Worm (Caenorhabditis elegans) whole organism, L4 larva: ENCODE measurements around the gene sre-8.
A peak's percentile ranks its signal among the peaks of the same experiment; 100 is the strongest.
"Not testable (repeated sequence)": the region's sequence is repeated elsewhere in the genome, so short reads cannot be mapped to it uniquely, and the experiment has no call there.

ENCODE experiments used
- D1046.2 ChIP-seq: fragments of 200-800 bp; sonication (Bioruptor generic); IDR thresholded peaks from 2 replicates; pipeline ENCODE4 v1.3.6; 2022; ENCODE audit warnings: missing genetic modification characterization, missing compliant biosample characterization
- F26F4.8 ChIP-seq: fragments of 200-800 bp; sonication (Bioruptor generic); conservative IDR thresholded peaks from 2 replicates; pipeline ENCODE4 v1.3.6; 2022; ENCODE audit warnings: missing genetic modification characterization, missing compliant biosample characterization
- F44E2.7 ChIP-seq: fragments of 200-800 bp; sonication (Bioruptor generic); IDR thresholded peaks from 2 replicates; pipeline ENCODE4 v2.1.2; 2022; ENCODE audit warnings: missing genetic modification characterization, missing compliant biosample characterization
- T20F7.1 ChIP-seq: fragments of 200-800 bp; sonication (Bioruptor generic); optimal IDR thresholded peaks from 2 replicates; lab custom pipeline; 2018; ENCODE audit warnings: mild to moderate bottlenecking, missing genetic modification characterization, missing compliant biosample characterization
- T26A8.4 ChIP-seq: fragments of 200-800 bp; sonication (Bioruptor generic); IDR thresholded peaks from 2 replicates; pipeline ENCODE4 v1.3.6; 2022; ENCODE audit warnings: missing genetic modification characterization, missing compliant biosample characterization
- Y105C5A.15 ChIP-seq: fragments of 200-800 bp; sonication (Bioruptor generic); IDR thresholded peaks from 2 replicates; pipeline ENCODE4 v1.3.6; 2022; ENCODE audit warnings: missing genetic modification characterization, missing compliant biosample characterization
- Y48G9A.11 ChIP-seq: fragments of 200-800 bp; sonication (Bioruptor generic); IDR thresholded peaks from 2 replicates; pipeline ENCODE4 v1.3.6; 2022; ENCODE audit warnings: missing genetic modification reagents, missing genetic modification characterization, missing compliant biosample characterization
- aha-1 ChIP-seq: fragments of 150-350 bp; peaks from one replicate; lab custom pipeline; 2014; ENCODE audit warnings: missing biosample characterization, missing genetic modification characterization
- aly-2 ChIP-seq: sonication (generic microtip); optimal IDR thresholded peaks from 2 replicates; lab custom pipeline; 2018; ENCODE audit warnings: missing biosample characterization, missing genetic modification characterization
- arid-1 ChIP-seq: fragments of 200-800 bp; sonication (Bioruptor generic); conservative IDR thresholded peaks from 2 replicates; pipeline ENCODE4 v1.3.6; 2022; ENCODE audit warnings: missing genetic modification reagents, missing genetic modification characterization, missing compliant biosample characterization
- ceh-20 ChIP-seq: fragments of 200-800 bp; sonication (Bioruptor generic); IDR thresholded peaks from 2 replicates; pipeline ENCODE4 v1.3.6; 2022; ENCODE audit warnings: missing genetic modification reagents, missing genetic modification characterization, missing compliant biosample characterization
- ceh-44 ChIP-seq: fragments of 200-800 bp; sonication (Bioruptor generic); IDR thresholded peaks from 2 replicates; pipeline ENCODE4 v1.3.6; 2022; ENCODE audit warnings: missing genetic modification reagents, missing genetic modification characterization, missing compliant biosample characterization
- ctbp-1 ChIP-seq: fragments of 200-800 bp; sonication (Bioruptor generic); IDR thresholded peaks from 2 replicates; pipeline ENCODE4 v1.3.6; 2022; ENCODE audit warnings: missing genetic modification reagents, missing genetic modification characterization, missing compliant biosample characterization
- daf-8 ChIP-seq: fragments of 200-800 bp; sonication (Bioruptor generic); IDR thresholded peaks from 2 replicates; pipeline ENCODE4 v1.3.6; 2022; ENCODE audit warnings: missing genetic modification characterization, missing compliant biosample characterization
- dmd-6 ChIP-seq: fragments of 200-800 bp; sonication (Bioruptor generic); IDR thresholded peaks from 2 replicates; pipeline ENCODE4 v1.3.6; 2022; ENCODE audit warnings: missing genetic modification reagents, missing genetic modification characterization, missing compliant biosample characterization
- dmd-8 ChIP-seq: fragments of 200-800 bp; sonication (Bioruptor generic); IDR thresholded peaks from 2 replicates; pipeline ENCODE4 v1.3.6; 2022; ENCODE audit warnings: missing genetic modification characterization, missing compliant biosample characterization
- egl-43 ChIP-seq: fragments of 200-800 bp; sonication (Bioruptor generic); IDR thresholded peaks from 2 replicates; pipeline ENCODE4 v1.3.6; 2022; ENCODE audit warnings: missing genetic modification reagents, missing genetic modification characterization, missing compliant biosample characterization
- hmg-1.1 ChIP-seq: fragments of 200-800 bp; sonication (Bioruptor generic); IDR thresholded peaks from 2 replicates; pipeline ENCODE4 v1.3.6; 2022; ENCODE audit warnings: missing genetic modification reagents, missing genetic modification characterization, missing compliant biosample characterization
- lim-7 ChIP-seq: fragments of 200-800 bp; sonication (Bioruptor generic); IDR thresholded peaks from 2 replicates; pipeline ENCODE4 v1.3.6; 2022; ENCODE audit warnings: missing genetic modification characterization, missing compliant biosample characterization
- lin-1 ChIP-seq: fragments of 200-800 bp; sonication (Bioruptor generic); IDR thresholded peaks from 2 replicates; pipeline ENCODE4 v1.3.6; 2022; ENCODE audit warnings: missing genetic modification reagents, missing genetic modification characterization, missing compliant biosample characterization
- lin-13 ChIP-seq: fragments of 150-350 bp; optimal IDR thresholded peaks from 2 replicates; lab custom pipeline; 2014; ENCODE audit warnings: missing biosample characterization, missing genetic modification reagents, missing genetic modification characterization
- lin-38 ChIP-seq: fragments of 200-800 bp; sonication (Bioruptor generic); IDR thresholded peaks from 2 replicates; pipeline ENCODE4 v1.3.6; 2022; ENCODE audit warnings: missing genetic modification reagents, missing genetic modification characterization, missing compliant biosample characterization
- madf-5 ChIP-seq, 2 experiments: fragments of 200-800 bp; sonication (Bioruptor generic); IDR thresholded peaks; 2 replicates each; pipeline ENCODE4 v1.3.6; 2022; ENCODE audit warnings: missing compliant biosample characterization in 2 of 2, missing genetic modification characterization in 2 of 2
- madf-9 ChIP-seq: fragments of 200-800 bp; sonication (Bioruptor generic); conservative IDR thresholded peaks from 2 replicates; pipeline ENCODE4 v1.3.6; 2022; ENCODE audit warnings: missing genetic modification reagents, missing genetic modification characterization, missing compliant biosample characterization
- mdt-29 ChIP-seq: fragments of 200-800 bp; sonication (Bioruptor generic); IDR thresholded peaks from 2 replicates; pipeline ENCODE4 v1.3.6; 2022; ENCODE audit warnings: missing genetic modification reagents, missing genetic modification characterization, missing compliant biosample characterization
- mes-2 ChIP-seq: sonication (generic microtip); optimal IDR thresholded peaks from 2 replicates; lab custom pipeline; 2016; ENCODE audit warnings: missing genotype, mild to moderate bottlenecking, missing genetic modification characterization, missing compliant biosample characterization; ENCODE audit not compliant: poor library complexity, severe bottlenecking
- mxl-2 ChIP-seq: fragments of 200-800 bp; sonication (Bioruptor generic); conservative IDR thresholded peaks from 2 replicates; pipeline ENCODE4 v1.3.6; 2022; ENCODE audit warnings: missing genetic modification reagents, missing genetic modification characterization, missing compliant biosample characterization
- nhr-11 ChIP-seq: fragments of 150-350 bp; optimal IDR thresholded peaks from 2 replicates; lab custom pipeline; 2014; ENCODE audit warnings: missing biosample characterization, missing genetic modification characterization
- nhr-111 ChIP-seq: fragments of 200-800 bp; sonication (Bioruptor generic); optimal IDR thresholded peaks from 2 replicates; lab custom pipeline; 2018; ENCODE audit warnings: mild to moderate bottlenecking, missing genetic modification characterization, missing compliant biosample characterization
- nhr-41 ChIP-seq: fragments of 200-800 bp; sonication (Bioruptor generic); IDR thresholded peaks from 2 replicates; pipeline ENCODE4 v1.3.6; 2022; ENCODE audit warnings: missing genetic modification reagents, missing genetic modification characterization, missing compliant biosample characterization
- nhr-42 ChIP-seq: fragments of 200-800 bp; sonication (Bioruptor generic); IDR thresholded peaks from 2 replicates; pipeline ENCODE4 v1.3.6; 2022; ENCODE audit warnings: missing genetic modification characterization, missing compliant biosample characterization
- nhr-48 ChIP-seq: sonication (generic microtip); optimal IDR thresholded peaks from 2 replicates; lab custom pipeline; 2016; ENCODE audit warnings: mild to moderate bottlenecking, missing genetic modification characterization, missing compliant biosample characterization
- pha-4 ChIP-seq, 2 experiments: fragments of 150-350 bp in 1 of 2; fragments of 200-800 bp in 1 of 2; sonication (Bioruptor generic) in 1 of 2; IDR thresholded peaks in 1 of 2; optimal IDR thresholded peaks in 1 of 2; 2 replicates each; pipeline versions ENCODE4 v1.3.6 to Lab custom; 2014 to 2022; ENCODE audit warnings: missing genetic modification characterization in 2 of 2, missing genetic modification reagents in 2 of 2, missing biosample characterization in 1 of 2, missing compliant biosample characterization in 1 of 2
- php-3 ChIP-seq: fragments of 200-800 bp; sonication (Bioruptor generic); IDR thresholded peaks from 2 replicates; pipeline ENCODE4 v1.3.6; 2022; ENCODE audit warnings: missing genetic modification reagents, missing genetic modification characterization, missing compliant biosample characterization
- rbr-2 ChIP-seq: sonication (generic microtip); optimal IDR thresholded peaks from 2 replicates; lab custom pipeline; 2016; ENCODE audit warnings: missing genotype, missing genetic modification characterization, missing compliant biosample characterization
- saeg-2 ChIP-seq: fragments of 200-800 bp; sonication (Bioruptor generic); IDR thresholded peaks from 2 replicates; pipeline ENCODE4 v1.3.6; 2022; ENCODE audit warnings: missing genetic modification reagents, missing genetic modification characterization, missing compliant biosample characterization
- set-16 ChIP-seq: fragments of 200-800 bp; sonication (Bioruptor generic); IDR thresholded peaks from 2 replicates; pipeline ENCODE4 v1.3.6; 2022; ENCODE audit warnings: missing genetic modification reagents, missing genetic modification characterization, missing compliant biosample characterization
- snpc-1.2 ChIP-seq: fragments of 200-800 bp; sonication (Bioruptor generic); IDR thresholded peaks from 2 replicates; pipeline ENCODE4 v1.3.6; 2022; ENCODE audit warnings: missing genetic modification reagents, missing genetic modification characterization, missing compliant biosample characterization
- spr-1 ChIP-seq: sonication (generic microtip); optimal IDR thresholded peaks from 2 replicates; lab custom pipeline; 2016; ENCODE audit warnings: mild to moderate bottlenecking, missing genetic modification characterization, missing compliant biosample characterization
- tra-1 ChIP-seq: fragments of 200-800 bp; sonication (Bioruptor generic); IDR thresholded peaks from 2 replicates; pipeline ENCODE4 v1.3.6; 2022; ENCODE audit warnings: missing genetic modification reagents, missing genetic modification characterization, missing compliant biosample characterization
- unc-39 ChIP-seq: sonication (generic microtip); optimal IDR thresholded peaks from 2 replicates; lab custom pipeline; 2017; ENCODE audit warnings: missing biosample characterization, missing genetic modification characterization
- vab-7 ChIP-seq: fragments of 200-800 bp; sonication (Bioruptor generic); IDR thresholded peaks from 2 replicates; pipeline ENCODE4 v1.3.6; 2022; ENCODE audit warnings: missing genetic modification reagents, missing genetic modification characterization, missing compliant biosample characterization
- zag-1 ChIP-seq: fragments of 150-350 bp; optimal IDR thresholded peaks from 2 replicates; lab custom pipeline; 2014; ENCODE audit warnings: missing biosample characterization, missing genetic modification characterization

sre-8 gene

DNA sequence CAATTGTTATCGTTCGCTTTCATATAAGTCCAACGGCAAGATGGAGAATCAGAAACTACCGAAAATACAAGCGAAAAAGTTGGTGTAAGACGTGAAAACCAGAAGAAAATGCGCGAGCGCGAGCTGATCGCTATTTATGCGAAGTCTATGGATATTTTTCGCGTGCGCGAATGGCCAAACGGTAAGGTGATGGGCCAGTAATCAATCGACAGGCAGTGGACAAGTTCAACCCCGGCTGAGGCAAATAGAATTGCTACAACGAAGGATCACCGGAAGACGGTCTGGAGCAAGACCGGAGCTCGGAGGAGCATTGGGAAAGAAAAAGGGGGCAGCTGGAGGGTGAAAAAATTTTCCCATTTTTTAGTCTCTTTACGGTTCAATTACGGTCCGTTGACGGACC lies 19.5 kb upstream of the sre-8 start:
- peak; percentile 72 for TF ChIP-seq arid-1 (GFP tag; lab: Robert Waterston, UW)
- peak; percentile 86; the same call in 1 of the 2 replicates for TF ChIP-seq D1046.2 (GFP tag; lab: Robert Waterston, UW)
- peak; percentile 52; the same call in 1 of the 2 replicates for TF ChIP-seq T26A8.4 (GFP tag; lab: Robert Waterston, UW)
- peak; percentile 24; the same call in 1 of the 2 replicates for TF ChIP-seq hmg-1.1 (GFP tag; lab: Robert Waterston, UW)
- TF ChIP-seq vab-7 (GFP tag; lab: Robert Waterston, UW), result peak; percentile 64
- 0 out of 2 replicates have a peak, but pooled peaks have one; percentile 33 for TF ChIP-seq daf-8 (GFP tag; lab: Robert Waterston, UW)
- TF ChIP-seq pha-4 (GFP tag; IDR thresholded peaks at IDR 0.05; lab: Robert Waterston, UW), result peak; percentile 75
- TF ChIP-seq pha-4 (tag; optimal IDR thresholded peaks at IDR 0.05; lab: Kevin White, UChicago), result not testable (repeated sequence)
- TF ChIP-seq lin-38 (GFP tag; lab: Robert Waterston, UW), result peak; percentile 82
- TF ChIP-seq nhr-42 (GFP tag; lab: Robert Waterston, UW), result 0 out of 2 replicates have a peak, but pooled peaks have one; percentile 65
- TF ChIP-seq ceh-44 (GFP tag; lab: Robert Waterston, UW), result peak; percentile 64; the same call in 1 of the 2 replicates
- 0 out of 2 replicates have a peak, but pooled peaks have one; percentile 46 for TF ChIP-seq saeg-2
- TF ChIP-seq Y105C5A.15 (GFP tag; lab: Robert Waterston, UW), result 0 out of 2 replicates have a peak, but pooled peaks have one; percentile 47
- TF ChIP-seq Y48G9A.11 (GFP tag; lab: Robert Waterston, UW), result peak; percentile 81
- peak; percentile 56 for TF ChIP-seq set-16 (GFP tag; lab: Robert Waterston, UW)
- TF ChIP-seq egl-43 (GFP tag; lab: Robert Waterston, UW), result peak; percentile 93
- TF ChIP-seq ceh-20 (GFP tag; lab: Robert Waterston, UW), result 0 out of 2 replicates have a peak, but pooled peaks have one; percentile 28
- TF ChIP-seq ctbp-1 (GFP tag; lab: Robert Waterston, UW), result peak; percentile 78
- TF ChIP-seq mdt-29 (GFP tag; lab: Robert Waterston, UW), result peak; percentile 56; the same call in 1 of the 2 replicates
- TF ChIP-seq php-3 (GFP tag; lab: Robert Waterston, UW), result peak; percentile 53; the same call in 1 of the 2 replicates
- peak; percentile 92 for TF ChIP-seq F26F4.8 (GFP tag; lab: Robert Waterston, UW)
- peak; percentile 59; the same call in 1 of the 2 replicates for TF ChIP-seq F44E2.7
- TF ChIP-seq snpc-1.2 (GFP tag; lab: Robert Waterston, UW), result peak; percentile 84
- TF ChIP-seq tra-1 (GFP tag; lab: Robert Waterston, UW), result peak; percentile 49; the same call in 1 of the 2 replicates
- 0 out of 2 replicates have a peak, but pooled peaks have one; percentile 35 for TF ChIP-seq dmd-6 (GFP tag; lab: Robert Waterston, UW)
- peak; percentile 33 to 77; a peak in 2 of 4 replicates for TF ChIP-seq madf-5 (GFP tag; IDR thresholded peaks at IDR 0.05; lab: Robert Waterston, UW)
- TF ChIP-seq mxl-2 (GFP tag; lab: Robert Waterston, UW), result 0 out of 2 replicates have a peak, but pooled peaks have one; percentile 40
- TF ChIP-seq nhr-41 (GFP tag; lab: Robert Waterston, UW), result peak; percentile 26; the same call in 1 of the 2 replicates
- TF ChIP-seq lim-7 (GFP tag; lab: Robert Waterston, UW), result peak; percentile 89
- TF ChIP-seq madf-9, result peak; percentile 59; the same call in 1 of the 2 replicates
- peak; percentile 78 for TF ChIP-seq dmd-8 (GFP tag; lab: Robert Waterston, UW)

DNA sequence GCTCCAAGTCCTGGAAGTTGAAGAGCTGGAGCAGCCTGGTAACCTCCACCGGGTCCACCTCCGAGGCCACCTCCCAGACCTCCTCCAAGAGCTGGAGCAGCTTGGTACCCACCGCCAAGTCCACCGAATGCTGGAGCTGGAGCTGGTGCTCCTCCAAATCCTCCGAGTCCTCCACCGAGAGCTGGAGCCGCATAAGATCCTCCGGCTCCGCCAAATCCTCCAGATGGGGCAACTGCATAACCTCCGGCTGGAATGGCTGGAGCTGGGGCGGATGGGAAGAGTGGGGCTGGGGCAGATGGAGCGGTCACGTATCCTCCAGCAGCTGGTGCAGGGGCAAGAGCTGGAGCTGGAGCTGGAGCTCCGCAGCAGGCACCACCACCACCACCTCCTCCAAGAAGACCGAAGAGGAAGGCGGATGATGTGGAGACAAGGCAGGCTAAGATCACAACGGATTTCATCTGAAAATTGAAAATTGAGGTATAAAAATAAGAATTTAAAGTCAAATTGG lies 16.2 kb upstream of the sre-8 start, which contains the start of gene K02E11.10:
Gene K02E11.10 (minus strand): TSS at position 458 of the 508 bp plus-strand sequence.
- TF ChIP-seq spr-1 (tag; lab: Kevin White, UChicago) (peak; percentile 9), Y105C5A.15 (GFP tag; lab: Robert Waterston, UW) (no peak), Y48G9A.11 (GFP tag; lab: Robert Waterston, UW) (no peak), set-16 (GFP tag; lab: Robert Waterston, UW) (peak; percentile 97), madf-5 (GFP tag; IDR thresholded peaks at IDR 0.05; lab: Robert Waterston, UW) (0 out of 4 replicates have a peak, but pooled peaks of 1 of the 2 experiments have one; percentile 40), T20F7.1 (GFP tag; lab: Kevin White, UChicago) (no peak), aha-1 (tag; lab: Kevin White, UChicago) (peak; percentile 56)

DNA sequence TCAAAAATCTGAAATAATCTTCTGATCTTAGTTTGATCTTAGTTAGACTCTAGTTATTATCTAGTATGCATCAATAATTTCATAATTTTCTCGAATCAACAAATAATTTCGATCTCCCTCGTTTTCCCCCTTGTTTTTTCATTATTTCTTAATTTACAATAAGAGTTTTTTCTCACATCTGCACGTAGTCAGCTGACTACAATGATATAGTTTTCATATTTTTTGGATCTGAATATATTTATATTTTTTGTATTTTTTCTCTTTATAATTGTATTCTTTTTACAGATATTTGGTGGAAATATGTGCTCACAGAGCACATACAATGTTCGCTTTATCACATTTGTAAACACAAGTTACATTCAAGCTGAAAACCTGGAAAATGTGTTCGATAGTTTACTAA lies 13.0 kb upstream of the sre-8 start, which contains the start of gene sre-7:
Gene sre-7 (plus strand): TSS at position 301 of the 400 bp plus-strand sequence.
- TF ChIP-seq lin-13 (no peak), aly-2 (no peak), rbr-2 (no peak), lin-1 (GFP tag; lab: Robert Waterston, UW) (no peak), zag-1 (tag; lab: Kevin White, UChicago) (no peak), tra-1 (GFP tag; lab: Robert Waterston, UW) (no peak), arid-1 (GFP tag; lab: Robert Waterston, UW) (no peak), daf-8 (GFP tag; lab: Robert Waterston, UW) (no peak), mxl-2 (GFP tag; lab: Robert Waterston, UW) (no peak), unc-39 (tag; lab: Kevin White, UChicago) (no peak), mes-2 (no peak), nhr-111 (no peak), saeg-2 (no peak), nhr-11 (tag; lab: Kevin White, UChicago) (no peak), nhr-48 (no peak)
